Worm (Caenorhabditis elegans) whole organism, L1 larva: ENCODE data around the gene ZK354.6.

Experiments
- C04F5.9 ChIP-seq: sonication (generic microtip); optimal IDR thresholded peaks from 2 replicates; lab custom pipeline; 2016; ENCODE audit warnings: missing genetic modification characterization, missing compliant biosample characterization
- Y116A8C.19 ChIP-seq: sonication (generic microtip); optimal IDR thresholded peaks from 2 replicates; lab custom pipeline; 2016; ENCODE audit warnings: missing compliant biosample characterization, missing genetic modification characterization, borderline replicate concordance
- aly-2 ChIP-seq: fragments of 150-350 bp; optimal IDR thresholded peaks from 2 replicates; lab custom pipeline; 2014; ENCODE audit warnings: missing biosample characterization, missing genetic modification characterization
- blmp-1 ChIP-seq: fragments of 150-350 bp; optimal IDR thresholded peaks from 2 replicates; lab custom pipeline; 2014; ENCODE audit warnings: missing biosample characterization, missing genetic modification characterization
- ceh-63 ChIP-seq: fragments of 200-800 bp; sonication (Bioruptor generic); optimal IDR thresholded peaks from 2 replicates; lab custom pipeline; 2018; ENCODE audit warnings: mild to moderate bottlenecking, missing genetic modification characterization, missing compliant biosample characterization
- ceh-8 ChIP-seq: fragments of 200-800 bp; sonication (Bioruptor generic); optimal IDR thresholded peaks from 2 replicates; lab custom pipeline; 2018; ENCODE audit warnings: mild to moderate bottlenecking, missing genetic modification characterization, moderate library complexity, missing compliant biosample characterization
- ceh-82 ChIP-seq, 3 experiments: fragments of 150-350 bp in 1 of 3; sonication (generic microtip) in 2 of 3; optimal IDR thresholded peaks; 2 replicates each; lab custom pipeline; 2014 to 2017; ENCODE audit warnings: missing biosample characterization in 3 of 3, missing genetic modification characterization in 3 of 3
- ceh-88 ChIP-seq: fragments of 200-800 bp; sonication (Bioruptor generic); IDR thresholded peaks from 2 replicates; pipeline ENCODE4 v1.3.6; 2022; ENCODE audit warnings: missing genetic modification characterization, missing compliant biosample characterization
- dpl-1 ChIP-seq, 3 experiments: fragments of 150-350 bp in 2 of 3; sonication (generic microtip) in 1 of 3; optimal IDR thresholded peaks; 2 replicates each; lab custom pipeline; 2014 to 2017; ENCODE audit warnings: missing biosample characterization in 3 of 3, missing genetic modification characterization in 3 of 3, missing genetic modification reagents in 3 of 3
- efl-1 ChIP-seq, 4 experiments: fragments of 150-350 bp; optimal IDR thresholded peaks in 3 of 4; peaks in 1 of 4; 1 replicate in 1 of 4; 2 replicates in 3 of 4; lab custom pipeline; 2014; ENCODE audit warnings: missing biosample characterization in 2 of 4, missing genetic modification characterization in 2 of 4, missing genetic modification reagents in 2 of 4
- efl-3 ChIP-seq: fragments of 200-800 bp; sonication (Bioruptor generic); optimal IDR thresholded peaks from 2 replicates; lab custom pipeline; 2018; ENCODE audit warnings: mild to moderate bottlenecking, missing genetic modification characterization, missing compliant biosample characterization
- egl-13 ChIP-seq: sonication (generic microtip); optimal IDR thresholded peaks from 2 replicates; lab custom pipeline; 2016; ENCODE audit warnings: missing genotype, missing genetic modification reagents, missing genetic modification characterization, missing compliant biosample characterization
- elt-2 ChIP-seq: sonication (generic microtip); optimal IDR thresholded peaks from 2 replicates; lab custom pipeline; 2016; ENCODE audit warnings: missing genetic modification characterization, mild to moderate bottlenecking, inconsistent platforms, missing compliant biosample characterization, missing genetic modification reagents
- elt-3 ChIP-seq, 6 experiments: fragments of 150-350 bp in 1 of 6; sonication (generic microtip); optimal IDR thresholded peaks; 2 replicates each; lab custom pipeline; 2017 to 2018; ENCODE audit warnings: missing biosample characterization in 6 of 6, missing genetic modification characterization in 6 of 6, inconsistent platforms in 1 of 6
- fkh-8 ChIP-seq: sonication (generic microtip); optimal IDR thresholded peaks from 2 replicates; lab custom pipeline; 2016; ENCODE audit warnings: mild to moderate bottlenecking, missing genetic modification characterization, missing compliant biosample characterization
- fos-1 ChIP-seq: fragments of 150-350 bp; optimal IDR thresholded peaks from 2 replicates; lab custom pipeline; 2014; ENCODE audit warnings: missing biosample characterization, missing genetic modification characterization
- grh-1 ChIP-seq: fragments of 200-800 bp; sonication (Bioruptor generic); IDR thresholded peaks from 2 replicates; pipeline ENCODE4 v1.3.6; 2022; ENCODE audit warnings: missing genetic modification reagents, missing genetic modification characterization, missing compliant biosample characterization
- hlh-17 ChIP-seq: fragments of 200-800 bp; sonication (Bioruptor generic); optimal IDR thresholded peaks from 2 replicates; lab custom pipeline; 2018; ENCODE audit warnings: missing genetic modification characterization, mild to moderate bottlenecking, missing compliant biosample characterization, moderate library complexity, borderline replicate concordance
- hlh-4 ChIP-seq: sonication (generic microtip); optimal IDR thresholded peaks from 2 replicates; lab custom pipeline; 2016; ENCODE audit warnings: mild to moderate bottlenecking, missing genetic modification characterization, missing compliant biosample characterization
- isw-1 ChIP-seq: fragments of 200-800 bp; sonication (Bioruptor generic); IDR thresholded peaks from 2 replicates; pipeline ENCODE4 v1.3.6; 2022; ENCODE audit warnings: missing genetic modification characterization, missing compliant biosample characterization
- lin-13 ChIP-seq: fragments of 150-350 bp; optimal IDR thresholded peaks from 2 replicates; lab custom pipeline; 2014; ENCODE audit warnings: missing biosample characterization, missing genetic modification reagents, missing genetic modification characterization
- lin-35 ChIP-seq, 2 experiments: fragments of 150-350 bp; optimal IDR thresholded peaks; 2 replicates each; lab custom pipeline; 2014; ENCODE audit warnings: missing biosample characterization in 2 of 2, missing genetic modification characterization in 2 of 2, missing genetic modification reagents in 2 of 2
- lin-39 ChIP-seq: fragments of 150-350 bp; optimal IDR thresholded peaks from 2 replicates; lab custom pipeline; 2014; ENCODE audit warnings: missing biosample characterization, missing genetic modification reagents, missing genetic modification characterization
- lir-3 ChIP-seq: sonication (generic microtip); optimal IDR thresholded peaks from 2 replicates; lab custom pipeline; 2016; ENCODE audit warnings: mild to moderate bottlenecking, missing genetic modification characterization, moderate library complexity, missing compliant biosample characterization; ENCODE audit not compliant: poor library complexity
- mab-9 ChIP-seq: fragments of 200-800 bp; sonication (Bioruptor generic); IDR thresholded peaks from 2 replicates; pipeline ENCODE4 v1.3.6; 2022; ENCODE audit warnings: missing genetic modification reagents, missing genetic modification characterization, missing compliant biosample characterization
- mef-2 ChIP-seq: fragments of 150-350 bp; optimal IDR thresholded peaks from 2 replicates; lab custom pipeline; 2014; ENCODE audit warnings: missing biosample characterization, missing genetic modification characterization
- mep-1 ChIP-seq: fragments of 150-350 bp; optimal IDR thresholded peaks from 2 replicates; lab custom pipeline; 2014; ENCODE audit warnings: missing biosample characterization, missing genetic modification characterization
- nhr-11 ChIP-seq: fragments of 150-350 bp; optimal IDR thresholded peaks from 2 replicates; lab custom pipeline; 2014; ENCODE audit warnings: missing biosample characterization, missing genetic modification characterization
- nhr-12 ChIP-seq: sonication (generic microtip); optimal IDR thresholded peaks from 2 replicates; lab custom pipeline; 2017; ENCODE audit warnings: missing biosample characterization, missing genetic modification characterization
- nhr-20 ChIP-seq: sonication (generic microtip); optimal IDR thresholded peaks from 2 replicates; lab custom pipeline; 2016; ENCODE audit warnings: mild to moderate bottlenecking, missing genetic modification characterization, missing compliant biosample characterization
- nhr-237 ChIP-seq: fragments of 150-350 bp; optimal IDR thresholded peaks from 2 replicates; lab custom pipeline; 2014; ENCODE audit warnings: missing biosample characterization, missing genetic modification characterization
- nhr-76 ChIP-seq: sonication (generic microtip); optimal IDR thresholded peaks from 2 replicates; lab custom pipeline; 2017; ENCODE audit warnings: missing biosample characterization, missing genetic modification characterization
- nhr-77 ChIP-seq: fragments of 150-350 bp; optimal IDR thresholded peaks from 2 replicates; lab custom pipeline; 2014; ENCODE audit warnings: missing biosample characterization, missing genetic modification characterization
- nhr-85 ChIP-seq: sonication (generic microtip); peaks from one replicate; lab custom pipeline; 2016; ENCODE audit warnings: missing genetic modification characterization, inconsistent platforms, missing compliant biosample characterization
- nhr-90 ChIP-seq: sonication (generic microtip); optimal IDR thresholded peaks from 2 replicates; lab custom pipeline; 2016; ENCODE audit warnings: mild to moderate bottlenecking, missing genetic modification characterization, missing compliant biosample characterization; ENCODE audit not compliant: poor library complexity
- rnt-1 ChIP-seq: sonication (generic microtip); optimal IDR thresholded peaks from 2 replicates; lab custom pipeline; 2016; ENCODE audit warnings: mild to moderate bottlenecking, missing genetic modification characterization, moderate library complexity, missing compliant biosample characterization
- sox-4 ChIP-seq: sonication (generic microtip); optimal IDR thresholded peaks from 2 replicates; lab custom pipeline; 2016; ENCODE audit warnings: missing genetic modification characterization, missing compliant biosample characterization
- tbx-2 ChIP-seq: sonication (generic microtip); optimal IDR thresholded peaks from 2 replicates; lab custom pipeline; 2016; ENCODE audit warnings: missing genetic modification characterization, missing compliant biosample characterization
- unc-30 ChIP-seq: sonication (generic microtip); optimal IDR thresholded peaks from 2 replicates; lab custom pipeline; 2017; ENCODE audit warnings: missing biosample characterization, missing genetic modification characterization
- unc-62 ChIP-seq: fragments of 150-350 bp; optimal IDR thresholded peaks from 2 replicates; lab custom pipeline; 2014; ENCODE audit warnings: missing biosample characterization, missing genetic modification reagents, missing genetic modification characterization

ZK354.6 gene

DNA sequence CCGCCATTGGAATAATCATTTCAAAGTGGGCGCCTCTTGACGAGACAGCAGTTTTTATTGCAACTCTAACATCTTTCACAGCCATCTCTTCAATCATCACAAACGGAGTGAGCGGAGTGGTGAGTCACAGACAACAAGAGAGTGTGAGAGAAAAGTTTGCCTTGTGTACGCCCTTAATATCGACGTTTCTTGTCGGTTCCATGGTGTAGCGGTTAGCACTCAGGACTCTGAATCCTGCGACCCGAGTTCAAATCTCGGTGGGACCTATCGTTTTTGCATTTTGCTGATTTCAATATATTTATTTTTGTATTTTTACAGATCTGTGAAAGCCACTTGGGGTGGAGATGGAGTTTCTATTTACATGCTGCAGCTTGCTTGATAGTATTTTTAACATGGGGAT, 37.2 kb upstream of the ZK354.6 start (continued):
- TF ChIP-seq efl-3 (GFP tag; lab: Kevin White, UChicago) (no peak), nhr-77 (tag; lab: Kevin White, UChicago) (peak; percentile 41), lin-13 (GFP tag; lab: Kevin White, UChicago) (peak; percentile 32), fos-1 (tag; lab: Kevin White, UChicago) (peak; percentile 80), ceh-8 (GFP tag; lab: Kevin White, UChicago) (peak; percentile 39), rnt-1 (tag; lab: Kevin White, UChicago) (no peak), lin-39 (tag; lab: Kevin White, UChicago) (no peak), isw-1 (GFP tag; lab: Robert Waterston, UW) (peak; percentile 36), efl-1 (optimal IDR thresholded peaks at IDR 0.05; lab: Kevin White, UChicago) (peak; percentile 43 to 63), efl-1 (GFP tag; optimal IDR thresholded peaks at IDR 0.05 in 1 of 2; lab: Kevin White, UChicago) (peak; percentile 49 to 95), hlh-4 (tag; lab: Kevin White, UChicago) (no peak), dpl-1 (GFP tag; optimal IDR thresholded peaks at IDR 0.05; lab: Kevin White, UChicago) (peak; percentile 9 to 52 (median 38)), C04F5.9 (tag; lab: Kevin White, UChicago) (no peak), hlh-17 (GFP tag; lab: Kevin White, UChicago) (no peak)

DNA sequence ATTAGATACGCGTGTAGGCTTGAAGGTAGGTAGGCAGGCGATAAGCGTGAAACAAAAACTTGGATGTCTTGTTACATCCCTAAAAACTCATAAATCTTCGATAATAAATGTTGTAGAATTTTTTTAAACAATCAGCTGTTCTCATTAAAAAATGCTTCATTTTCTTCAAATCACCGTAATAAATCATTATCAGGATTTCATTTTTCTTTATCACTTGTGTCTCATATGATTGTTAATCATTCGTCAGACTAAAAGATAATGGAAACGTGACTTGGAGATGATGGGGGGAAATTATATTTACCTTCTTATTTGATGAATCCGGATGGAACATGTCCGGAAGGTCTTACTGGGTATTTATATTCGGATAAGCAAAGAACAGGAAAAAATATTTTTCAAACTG, 36.1 kb upstream of the ZK354.6 start:
- no peak for TF ChIP-seq efl-3 (GFP tag; lab: Kevin White, UChicago)
- TF ChIP-seq fkh-8 (tag; lab: Kevin White, UChicago): no peak
- peak in 1 of 2 experiments; percentile 38 for TF ChIP-seq lin-35 (GFP tag; optimal IDR thresholded peaks at IDR 0.05; lab: Kevin White, UChicago)
- TF ChIP-seq egl-13 (tag; lab: Kevin White, UChicago): no peak
- TF ChIP-seq ceh-63: no peak
- peak in 2 of 6 experiments; percentile 65 to 78 for TF ChIP-seq elt-3 (tag; optimal IDR thresholded peaks at IDR 0.05; lab: Kevin White, UChicago)
- TF ChIP-seq ceh-82 (tag; optimal IDR thresholded peaks at IDR 0.05; lab: Kevin White, UChicago): no peak
- TF ChIP-seq unc-30 (tag; lab: Kevin White, UChicago): no peak
- TF ChIP-seq tbx-2: no peak
- no peak for TF ChIP-seq lir-3
- TF ChIP-seq lin-39 (tag; lab: Kevin White, UChicago): no peak
- peak; percentile 55 for TF ChIP-seq nhr-85 (tag; lab: Kevin White, UChicago)
- no peak for TF ChIP-seq C04F5.9 (tag; lab: Kevin White, UChicago)
- TF ChIP-seq Y116A8C.19 (tag; lab: Kevin White, UChicago): no peak
- TF ChIP-seq nhr-12: no peak
- no peak for TF ChIP-seq nhr-11
- no peak for TF ChIP-seq elt-2 (tag; lab: Kevin White, UChicago)
- no peak for TF ChIP-seq grh-1 (GFP tag; lab: Robert Waterston, UW)
- TF ChIP-seq blmp-1 (tag; lab: Kevin White, UChicago): peak; percentile 76
- TF ChIP-seq ceh-88 (GFP tag; lab: Robert Waterston, UW): no peak
- no peak for TF ChIP-seq mef-2 (tag; lab: Kevin White, UChicago)
- no peak for TF ChIP-seq fos-1 (tag; lab: Kevin White, UChicago)
- no peak for TF ChIP-seq sox-4 (tag; lab: Kevin White, UChicago)
- no peak for TF ChIP-seq mab-9 (GFP tag; lab: Robert Waterston, UW)
- peak; percentile 8 for TF ChIP-seq nhr-20 (tag; lab: Kevin White, UChicago)
- TF ChIP-seq, all 84 proteins: peak for 5

DNA sequence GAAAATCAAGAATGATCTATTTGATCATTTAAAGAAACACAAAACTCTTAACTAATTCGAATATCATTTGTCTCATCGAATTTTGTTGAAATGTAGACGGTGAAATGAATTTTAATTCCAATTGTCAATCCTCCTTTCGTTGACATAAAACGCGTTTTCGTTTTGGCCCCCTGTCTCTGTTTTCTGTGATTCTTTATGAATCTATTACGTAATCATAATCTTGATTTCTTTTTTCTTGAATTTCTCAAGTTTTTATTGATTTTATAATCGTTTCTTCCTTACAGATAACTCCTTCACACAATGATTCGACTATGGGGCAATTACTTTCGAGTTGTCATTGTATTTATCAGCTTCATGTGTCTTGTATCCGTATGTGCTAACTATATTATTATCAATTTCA, 34.8 kb upstream of the ZK354.6 start, which contains the start of gene Y4C6B.3:
Y4C6B.3 (plus strand) TSS at position 301 of the 400 bp plus-strand sequence.
- TF ChIP-seq unc-30 (tag; lab: Kevin White, UChicago) (no peak), elt-3 (tag; optimal IDR thresholded peaks at IDR 0.05; lab: Kevin White, UChicago) (peak in 1 of 6 experiments; percentile 39)

DNA sequence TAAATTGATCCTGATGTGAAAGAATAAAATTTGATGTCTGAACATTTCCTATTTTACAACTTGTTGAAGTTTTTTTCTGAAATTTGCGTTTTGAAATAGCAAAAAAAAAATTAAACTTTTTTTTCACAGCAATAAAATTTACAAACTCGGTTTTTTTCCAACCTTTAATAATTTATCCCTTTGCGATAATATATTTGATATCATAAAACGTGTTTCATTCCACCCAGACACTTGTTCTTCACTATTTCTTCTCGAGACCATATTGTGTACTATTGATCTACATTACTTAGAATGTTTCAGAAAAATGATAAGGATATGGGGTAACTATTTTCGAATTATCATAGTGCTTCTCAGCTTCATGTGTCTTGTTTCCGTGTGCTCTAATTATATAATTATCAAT, 28.8 kb upstream of the ZK354.6 start, which contains the start of gene Y4C6B.4:
Y4C6B.4 (plus strand) TSS at position 301 of the 400 bp plus-strand sequence.
- TF ChIP-seq nhr-237 (tag; lab: Kevin White, UChicago) (no peak), lin-39 (tag; lab: Kevin White, UChicago) (no peak), ceh-63 (no peak), hlh-17 (GFP tag; lab: Kevin White, UChicago) (no peak), hlh-4 (tag; lab: Kevin White, UChicago) (no peak), nhr-76 (tag; lab: Kevin White, UChicago) (no peak), dpl-1 (GFP tag; optimal IDR thresholded peaks at IDR 0.05; lab: Kevin White, UChicago) (no peak), aly-2 (tag; lab: Kevin White, UChicago) (no peak), nhr-90 (tag; lab: Kevin White, UChicago) (no peak), unc-62 (GFP tag; lab: Kevin White, UChicago) (no peak), mep-1 (tag; lab: Kevin White, UChicago) (no peak)
